Worm (Caenorhabditis elegans): ENCODE data around the gene sre-20.

sre-20 gene

ce11 chrV:12780248-12780647 is 4.5 kb downstream of the sre-20 start (continued):
- TF ChIP-seq dmd-4 (tag; optimal IDR thresholded peaks at IDR 0.05) (no peak), F13H6.1 (tag; optimal IDR thresholded peaks at IDR 0.05) (peak; percentile 10), ztf-1 (GFP tag; conservative IDR thresholded peaks at IDR 0.05) (no peak), fos-1 (tag; optimal IDR thresholded peaks at IDR 0.05) (peak; percentile 45), mab-5 (tag; optimal IDR thresholded peaks at IDR 0.05) (no peak), ama-1 (optimal IDR thresholded peaks at IDR 0.05) (no peak), ceh-16 (tag; optimal IDR thresholded peaks at IDR 0.05) (no peak)

ce11 chrV:12773852-12774251 is 10.9 kb downstream of the sre-20 start:
- TF ChIP-seq nhr-237 (tag; optimal IDR thresholded peaks at IDR 0.05): no peak

- TF ChIP-seq unc-55 (GFP tag; optimal IDR thresholded peaks at IDR 0.05) (no peak), nhr-6 (tag; optimal IDR thresholded peaks at IDR 0.05) (no peak), C34F6.9 (tag; optimal IDR thresholded peaks at IDR 0.05) (no peak), peb-1 (tag; optimal IDR thresholded peaks at IDR 0.05) (no peak), R02D3.7 (tag; optimal IDR thresholded peaks at IDR 0.05) (no peak), egl-27 (tag; optimal IDR thresholded peaks at IDR 0.05) (no peak), elt-3 (tag; optimal IDR thresholded peaks at IDR 0.05) (no peak), unc-39 (tag; optimal IDR thresholded peaks at IDR 0.05) (no peak)
Measured at ce11 chrV:12773222-12773621, 11.5 kb downstream of the sre-20 start, which contains the start of gene ZC455.1. Gene ZC455.1 (plus strand): TSS chrV:12773522.

ce11 chrV:12768946-12769345 is 15.8 kb downstream of the sre-20 start, which contains the start of gene srt-43:
Gene srt-43 (plus strand): TSS chrV:12769246.
- TF ChIP-seq crh-2 (tag; optimal IDR thresholded peaks at IDR 0.05): no peak
- TF ChIP-seq lsy-2 (tag; optimal IDR thresholded peaks at IDR 0.05): no peak
- TF ChIP-seq mab-5 (tag; optimal IDR thresholded peaks at IDR 0.05): no peak
- TF ChIP-seq mbf-1 (tag; optimal IDR thresholded peaks at IDR 0.05): no peak
- TF ChIP-seq snpc-4 (tag; optimal IDR thresholded peaks at IDR 0.05): no peak
- TF ChIP-seq dmd-4 (tag; optimal IDR thresholded peaks at IDR 0.05): no peak

ce11 chrV:12763291-12763995 is 21.3 kb downstream of the sre-20 start, which contains the start of the genes abcf-1 and scc-3:
Gene abcf-1 (minus strand): TSS chrV:12763375.
Gene scc-3 (plus strand): TSS chrV:12763945.
- TF ChIP-seq mab-5 (tag; optimal IDR thresholded peaks at IDR 0.05): no peak
- no peak for TF ChIP-seq zag-1 (tag; optimal IDR thresholded peaks at IDR 0.05)
- TF ChIP-seq snpc-4 (tag; optimal IDR thresholded peaks at IDR 0.05): no peak
- peak; percentile 61 for TF ChIP-seq C34F6.9 (tag; optimal IDR thresholded peaks at IDR 0.05)
- TF ChIP-seq unc-55 (GFP tag; optimal IDR thresholded peaks at IDR 0.05): no peak
- peak; percentile 76 for TF ChIP-seq nhr-129 (tag; optimal IDR thresholded peaks at IDR 0.05)
- TF ChIP-seq dmd-4 (tag; optimal IDR thresholded peaks at IDR 0.05): no peak
- no peak for TF ChIP-seq lin-11 (tag; optimal IDR thresholded peaks at IDR 0.05)
- no peak for TF ChIP-seq skn-1 (tag; optimal IDR thresholded peaks at IDR 0.05)
- TF ChIP-seq gmeb-1 (tag; optimal IDR thresholded peaks at IDR 0.05): no peak
- no peak for TF ChIP-seq sma-3 (GFP tag; optimal IDR thresholded peaks at IDR 0.05)
- TF ChIP-seq aly-2 (tag; optimal IDR thresholded peaks at IDR 0.05): no peak
- TF ChIP-seq nhr-6 (tag; optimal IDR thresholded peaks at IDR 0.05): no peak
- TF ChIP-seq ztf-1 (GFP tag; conservative IDR thresholded peaks at IDR 0.05): no peak
- TF ChIP-seq crh-2 (tag; optimal IDR thresholded peaks at IDR 0.05): peak; percentile 35
- no peak for TF ChIP-seq nhr-77 (tag; optimal IDR thresholded peaks at IDR 0.05)
- peak; percentile 56 to 97 for TF ChIP-seq lsy-2 (tag; optimal IDR thresholded peaks at IDR 0.05)
- TF ChIP-seq nhr-237 (tag; optimal IDR thresholded peaks at IDR 0.05): no peak
- no peak for TF ChIP-seq nhr-12 (tag; optimal IDR thresholded peaks at IDR 0.05)
- TF ChIP-seq egl-27 (tag; optimal IDR thresholded peaks at IDR 0.05): no peak
- no peak for TF ChIP-seq F13H6.1 (tag; optimal IDR thresholded peaks at IDR 0.05)

ce11 chrV:12760913-12761312 is 23.8 kb downstream of the sre-20 start, which contains the start of gene F18E2.15:
Gene F18E2.15 (minus strand): TSS chrV:12761013.
- no peak for TF ChIP-seq blmp-1 (tag; optimal IDR thresholded peaks at IDR 0.05; ENCODE audit: insufficient read depth)
- no peak for TF ChIP-seq alr-1 (tag; optimal IDR thresholded peaks at IDR 0.05)
- TF ChIP-seq ceh-16 (tag; optimal IDR thresholded peaks at IDR 0.05): no peak
- TF ChIP-seq peb-1 (tag; optimal IDR thresholded peaks at IDR 0.05): no peak

Measured in whole organism, L2 larva.